Fruit fly (Drosophila melanogaster) whole organism, embryonic: ENCODE results near the gene Eig71Ei.

Experiments used
- ATbp ChIP-seq: fragments of 200-800 bp; sonication (Bioruptor generic); optimal IDR thresholded peaks from 2 replicates; lab custom pipeline; 2017; ENCODE audit warnings: missing biosample characterization, mild to moderate bottlenecking, missing genetic modification characterization, missing genetic modification reagents
- Awh ChIP-seq: fragments of 200-800 bp; sonication (Bioruptor generic); IDR thresholded peaks from 2 replicates; pipeline ENCODE4, ENCODE4 v1.3.6; 2022; ENCODE audit warnings: missing biosample characterization, missing genetic modification characterization
- Bdp1 ChIP-seq: fragments of 200-800 bp; sonication (Bioruptor generic); optimal IDR thresholded peaks from 3 replicates; lab custom pipeline; 2016; ENCODE audit warnings: missing biosample characterization, missing genetic modification characterization
- C15 ChIP-seq: fragments of 200-800 bp; sonication (Bioruptor generic); IDR thresholded peaks from 3 replicates; pipeline ENCODE4 v1.3.6; 2022; ENCODE audit warnings: missing biosample characterization, missing genetic modification characterization
- CG10654 ChIP-seq: fragments of 200-800 bp; sonication (Bioruptor generic); optimal IDR thresholded peaks from 2 replicates; lab custom pipeline; 2016; ENCODE audit warnings: missing biosample characterization, missing genetic modification characterization
- CG11093 ChIP-seq: fragments of 200-800 bp; sonication (Bioruptor generic); IDR thresholded peaks from 3 replicates; pipeline ENCODE4 v1.3.6; 2022; ENCODE audit warnings: missing biosample characterization, missing genetic modification characterization
- CG11695 ChIP-seq: fragments of 200-800 bp; sonication (Bioruptor generic); IDR thresholded peaks from 3 replicates; pipeline ENCODE4 v1.3.6; 2022; ENCODE audit warnings: missing biosample characterization, missing genetic modification characterization
- CG1233 ChIP-seq: fragments of 200-800 bp; sonication (Bioruptor generic); optimal IDR thresholded peaks from 4 replicates; lab custom pipeline; 2018; ENCODE audit warnings: missing biosample characterization, mild to moderate bottlenecking, missing genetic modification characterization
- CG16779 ChIP-seq: fragments of 200-800 bp; sonication (Bioruptor generic); IDR thresholded peaks from 2 replicates; pipeline ENCODE4 v1.3.6; 2022; ENCODE audit warnings: missing biosample characterization, missing genetic modification characterization
- CG16813 ChIP-seq: fragments of 200-800 bp; sonication (Bioruptor generic); IDR thresholded peaks from 3 replicates; pipeline ENCODE4 v1.3.6; 2022; ENCODE audit warnings: missing biosample characterization, missing genetic modification characterization; ENCODE audit not compliant: partially characterized antibody
- CG17186 ChIP-seq: fragments of 200-800 bp; sonication (Bioruptor generic); optimal IDR thresholded peaks from 3 replicates; lab custom pipeline; 2017; ENCODE audit warnings: missing biosample characterization, missing genetic modification reagents, missing genetic modification characterization
- CG17359 ChIP-seq: fragments of 200-800 bp; sonication (Bioruptor generic); optimal IDR thresholded peaks from 3 replicates; lab custom pipeline; 2018; ENCODE audit warnings: missing biosample characterization, mild to moderate bottlenecking, missing genetic modification characterization, moderate library complexity
- CG17361 ChIP-seq: fragments of 200-800 bp; sonication (Bioruptor generic); IDR thresholded peaks from 3 replicates; pipeline ENCODE4 v1.3.6; 2022; ENCODE audit warnings: missing biosample characterization, missing genetic modification characterization
- CG17568 ChIP-seq: fragments of 200-800 bp; sonication (Bioruptor generic); optimal IDR thresholded peaks from 2 replicates; lab custom pipeline; 2018; ENCODE audit warnings: missing biosample characterization, mild to moderate bottlenecking, missing genetic modification characterization, moderate library complexity
- CG1832 ChIP-seq: fragments of 200-800 bp; sonication (Bioruptor generic); optimal IDR thresholded peaks from 2 replicates; lab custom pipeline; 2017; ENCODE audit warnings: missing biosample characterization, mild to moderate bottlenecking, missing genetic modification characterization, inconsistent platforms
- CG18599 ChIP-seq: fragments of 200-800 bp; sonication (Bioruptor generic); optimal IDR thresholded peaks from 3 replicates; lab custom pipeline; 2017; ENCODE audit warnings: missing biosample characterization, missing genetic modification characterization, mild to moderate bottlenecking, moderate library complexity, missing genetic modification reagents
- CG2712 ChIP-seq: fragments of 200-800 bp; optimal IDR thresholded peaks from 3 replicates; lab custom pipeline; 2019; ENCODE audit warnings: missing biosample characterization, mild to moderate bottlenecking, missing genetic modification characterization, moderate library complexity
- CG2875 ChIP-seq: fragments of 200-800 bp; sonication (Bioruptor generic); optimal IDR thresholded peaks from 2 replicates; lab custom pipeline; 2017; ENCODE audit warnings: missing biosample characterization, mild to moderate bottlenecking, missing genetic modification characterization, missing genetic modification reagents
- CG4404 ChIP-seq: fragments of 200-800 bp; sonication (Bioruptor generic); IDR thresholded peaks from 2 replicates; pipeline ENCODE4 v1.3.6; 2022; ENCODE audit warnings: missing biosample characterization, missing genetic modification characterization
- CG4617 ChIP-seq: fragments of 200-800 bp; sonication (Bioruptor generic); optimal IDR thresholded peaks from 3 replicates; lab custom pipeline; 2016; ENCODE audit warnings: missing biosample characterization, missing genetic modification characterization, borderline replicate concordance
- CG4707 ChIP-seq: fragments of 200-800 bp; sonication (Bioruptor generic); optimal IDR thresholded peaks from 2 replicates; lab custom pipeline; 2018; ENCODE audit warnings: missing biosample characterization, mild to moderate bottlenecking, missing genetic modification characterization, moderate library complexity
- CG7745 ChIP-seq: fragments of 200-800 bp; sonication (Bioruptor generic); optimal IDR thresholded peaks from 2 replicates; lab custom pipeline; 2018; ENCODE audit warnings: missing biosample characterization, mild to moderate bottlenecking, missing genetic modification characterization, moderate library complexity
- CG8765 ChIP-seq: fragments of 200-800 bp; sonication (Bioruptor generic); IDR thresholded peaks from 2 replicates; pipeline ENCODE4 v1.3.6; 2022; ENCODE audit warnings: missing biosample characterization, missing genetic modification characterization
- CG9876 ChIP-seq: fragments of 200-800 bp; sonication (Bioruptor generic); optimal IDR thresholded peaks from 2 replicates; lab custom pipeline; 2016; ENCODE audit warnings: missing biosample characterization, missing genetic modification characterization
- Dbx ChIP-seq: fragments of 200-800 bp; sonication (Bioruptor generic); IDR thresholded peaks from 3 replicates; pipeline ENCODE4 v1.3.6; 2022; ENCODE audit warnings: missing biosample characterization, missing genetic modification characterization
- Fer1 ChIP-seq: fragments of 200-800 bp; sonication (Bioruptor generic); optimal IDR thresholded peaks from 2 replicates; lab custom pipeline; 2017; ENCODE audit warnings: missing biosample characterization, mild to moderate bottlenecking, missing genetic modification characterization
- Hey ChIP-seq: fragments of 200-800 bp; sonication (Bioruptor generic); optimal IDR thresholded peaks from 3 replicates; lab custom pipeline; 2018; ENCODE audit warnings: missing biosample characterization, mild to moderate bottlenecking, missing genetic modification characterization
- Med ChIP-seq: fragments of 200-800 bp; sonication (Bioruptor generic); peaks from one replicate; lab custom pipeline; 2016; ENCODE audit warnings: missing biosample characterization, missing genetic modification characterization, mild to moderate bottlenecking, inconsistent platforms, moderate library complexity
- NFAT ChIP-seq: fragments of 200-800 bp; sonication (Bioruptor generic); IDR thresholded peaks from 2 replicates; pipeline ENCODE4 v1.3.6; 2022; ENCODE audit warnings: missing biosample characterization, missing genetic modification characterization
- Oli ChIP-seq: fragments of 200-800 bp; sonication (Bioruptor generic); optimal IDR thresholded peaks from 2 replicates; lab custom pipeline; 2018; ENCODE audit warnings: missing biosample characterization, mild to moderate bottlenecking, missing genetic modification characterization, moderate library complexity
- Taf1 ChIP-seq: fragments of 200-800 bp; sonication (Bioruptor generic); IDR thresholded peaks from 2 replicates; pipeline ENCODE4 v1.3.6; 2022; ENCODE audit warnings: missing biosample characterization, missing genetic modification characterization
- Xrp1 ChIP-seq: fragments of 200-800 bp; sonication (Bioruptor generic); IDR thresholded peaks from 2 replicates; pipeline ENCODE4 v1.3.6; 2022; ENCODE audit warnings: missing biosample characterization, missing genetic modification characterization
- ab ChIP-seq: fragments of 200-800 bp; sonication (Bioruptor generic); optimal IDR thresholded peaks from 2 replicates; lab custom pipeline; 2016; ENCODE audit warnings: missing biosample characterization, missing genetic modification characterization
- ara ChIP-seq: fragments of 200-800 bp; sonication (Bioruptor generic); IDR thresholded peaks from 2 replicates; pipeline ENCODE4 v1.3.6; 2022; ENCODE audit warnings: missing biosample characterization, missing genetic modification characterization
- ato ChIP-seq: fragments of 200-800 bp; sonication (Bioruptor generic); IDR thresholded peaks from 2 replicates; pipeline ENCODE4 v1.3.6; 2022; ENCODE audit warnings: missing biosample characterization, missing genetic modification characterization; ENCODE audit not compliant: partially characterized antibody
- bbx ChIP-seq: fragments of 200-800 bp; sonication (Bioruptor generic); IDR thresholded peaks from 2 replicates; pipeline ENCODE4 v1.3.6; 2022; ENCODE audit warnings: missing biosample characterization, missing genetic modification characterization; ENCODE audit not compliant: partially characterized antibody
- chinmo ChIP-seq: fragments of 200-800 bp; sonication (Bioruptor generic); IDR thresholded peaks from 4 replicates; pipeline ENCODE4 v1.3.6; 2022; ENCODE audit warnings: missing biosample characterization, missing genetic modification characterization; ENCODE audit not compliant: partially characterized antibody
- chm ChIP-seq: fragments of 200-800 bp; sonication (Bioruptor generic); IDR thresholded peaks from 2 replicates; pipeline ENCODE4 v1.3.6; 2022; ENCODE audit warnings: missing biosample characterization, missing genetic modification characterization
- ci ChIP-seq: fragments of 200-800 bp; sonication (Bioruptor generic); IDR thresholded peaks from 3 replicates; pipeline ENCODE4 v1.3.6; 2022; ENCODE audit warnings: missing biosample characterization, missing genetic modification characterization
- fd102C ChIP-seq: fragments of 200-800 bp; sonication (Bioruptor generic); optimal IDR thresholded peaks from 2 replicates; lab custom pipeline; 2018; ENCODE audit warnings: missing biosample characterization, mild to moderate bottlenecking, missing genetic modification characterization, moderate library complexity
- ftz-f1 ChIP-seq: fragments of 200-800 bp; sonication (Bioruptor generic); optimal IDR thresholded peaks from 2 replicates; lab custom pipeline; 2016; ENCODE audit warnings: missing biosample characterization, missing genetic modification characterization
- grn ChIP-seq: fragments of 200-800 bp; sonication (Bioruptor generic); optimal IDR thresholded peaks from 3 replicates; lab custom pipeline; 2017; ENCODE audit warnings: missing biosample characterization, missing genetic modification characterization
- lab ChIP-seq: fragments of 200-800 bp; sonication (Bioruptor generic); optimal IDR thresholded peaks from 3 replicates; lab custom pipeline; 2017; ENCODE audit warnings: missing biosample characterization, missing genetic modification characterization, mild to moderate bottlenecking, moderate library complexity, missing genetic modification reagents
- nerfin-1 ChIP-seq: fragments of 200-800 bp; sonication (Bioruptor generic); optimal IDR thresholded peaks from 3 replicates; lab custom pipeline; 2019; ENCODE audit warnings: missing biosample characterization, mild to moderate bottlenecking, missing genetic modification characterization, moderate library complexity
- onecut ChIP-seq: fragments of 200-800 bp; sonication (Bioruptor generic); IDR thresholded peaks from 2 replicates; pipeline ENCODE4 v1.3.6; 2022; ENCODE audit warnings: missing biosample characterization, missing genetic modification characterization
- p53 ChIP-seq: fragments of 200-800 bp; sonication (Bioruptor generic); optimal IDR thresholded peaks from 2 replicates; lab custom pipeline; 2016; ENCODE audit warnings: missing biosample characterization, missing genetic modification characterization
- row ChIP-seq: fragments of 200-800 bp; sonication (Bioruptor generic); IDR thresholded peaks from 3 replicates; pipeline ENCODE4 v1.3.6; 2022; ENCODE audit warnings: missing biosample characterization, missing genetic modification characterization
- scrt ChIP-seq: fragments of 200-800 bp; sonication (Bioruptor generic); optimal IDR thresholded peaks from 2 replicates; lab custom pipeline; 2018; ENCODE audit warnings: missing biosample characterization, mild to moderate bottlenecking, missing genetic modification characterization, moderate library complexity
- shn ChIP-seq: fragments of 200-800 bp; sonication (Bioruptor generic); optimal IDR thresholded peaks from 3 replicates; lab custom pipeline; 2016; ENCODE audit warnings: missing biosample characterization, missing genetic modification characterization
- ssp ChIP-seq: fragments of 200-800 bp; sonication (Bioruptor generic); IDR thresholded peaks from 2 replicates; pipeline ENCODE4 v1.3.6; 2022; ENCODE audit warnings: missing biosample characterization, missing genetic modification characterization
- tap ChIP-seq: fragments of 200-800 bp; optimal IDR thresholded peaks from 3 replicates; lab custom pipeline; 2019; ENCODE audit warnings: missing biosample characterization, mild to moderate bottlenecking, missing genetic modification characterization, moderate library complexity
- zfh1 ChIP-seq: fragments of 200-800 bp; sonication (Bioruptor generic); IDR thresholded peaks from 3 replicates; pipeline ENCODE4 v1.3.6; 2022; ENCODE audit warnings: missing biosample characterization, missing genetic modification characterization

The Eig71Ei gene

DNA sequence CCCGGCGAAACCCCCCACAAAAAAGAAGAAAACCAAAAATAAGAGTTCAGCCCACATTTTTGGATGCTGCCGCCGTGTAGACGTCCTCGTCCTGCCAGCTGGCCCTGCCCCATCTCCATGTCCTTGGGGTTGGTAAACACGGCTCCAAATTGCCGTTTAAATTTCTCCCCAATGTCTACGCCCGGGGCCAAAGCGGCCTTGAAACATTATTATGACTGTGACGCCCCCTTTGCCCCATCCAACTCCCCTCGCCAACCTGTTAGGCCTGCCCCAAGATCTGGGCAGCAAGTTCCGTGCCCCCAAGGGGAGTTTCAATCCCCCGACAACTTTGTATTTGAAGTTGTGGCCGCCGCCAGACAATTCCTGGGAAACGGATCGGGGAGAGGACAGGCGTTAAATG is 42.6 kb upstream of the Eig71Ei start (continued):
- TF ChIP-seq Med (GFP tag; lab: Kevin White, UChicago) (peak; percentile 81), shn (GFP tag; lab: Kevin White, UChicago) (no peak), CG4617 (GFP tag; lab: Kevin White, UChicago) (no peak), lab (GFP tag; lab: Kevin White, UChicago) (peak; percentile 14), CG2712 (no peak), NFAT (GFP tag; lab: Robert Waterston, UW) (0 out of 2 replicates have a peak, but pooled peaks have one; percentile 23), Bdp1 (no peak), Hey (no peak), CG17359 (tag; lab: Kevin White, UChicago) (no peak), ara (GFP tag; lab: Robert Waterston, UW) (no peak), CG1832 (peak; percentile 18), zfh1 (GFP tag; lab: Robert Waterston, UW) (no peak), grn (GFP tag; lab: Kevin White, UChicago) (no peak), CG1233 (GFP tag; lab: Kevin White, UChicago) (no peak), CG17361 (GFP tag; lab: Robert Waterston, UW) (no peak), CG10654 (no peak), CG17186 (no peak), ci (no peak), CG17568 (GFP tag; lab: Kevin White, UChicago) (no peak), CG11093 (no peak), chm (no peak), CG7745 (tag; lab: Kevin White, UChicago) (no peak), tap (tag; lab: Kevin White, UChicago) (no peak), onecut (GFP tag; lab: Robert Waterston, UW) (no peak), ftz-f1 (GFP tag; lab: Kevin White, UChicago) (peak; percentile 11), scrt (peak; percentile 62), Oli (tag; lab: Kevin White, UChicago) (no peak), ATbp (no peak), CG16779 (GFP tag; lab: Robert Waterston, UW) (no peak), Awh (GFP tag; lab: Robert Waterston, UW) (no peak), CG11695 (GFP tag; lab: Robert Waterston, UW) (no peak), ato (GFP tag; lab: Robert Waterston, UW) (no peak), CG9876 (GFP tag; lab: Kevin White, UChicago) (no peak), C15 (GFP tag; lab: Robert Waterston, UW) (no peak), CG8765 (GFP tag; lab: Robert Waterston, UW) (no peak), chinmo (GFP tag; lab: Robert Waterston, UW) (no peak), CG4404 (GFP tag; lab: Robert Waterston, UW) (no peak), ssp (GFP tag; lab: Robert Waterston, UW) (no peak), Dbx (GFP tag; lab: Robert Waterston, UW) (no peak), nerfin-1 (tag; lab: Kevin White, UChicago) (no peak), CG16813 (GFP tag; lab: Robert Waterston, UW) (no peak), p53 (no peak), row (GFP tag; lab: Robert Waterston, UW) (no peak), CG18599 (peak; percentile 30), Xrp1 (no peak), Fer1 (no peak), CG2875 (GFP tag; lab: Kevin White, UChicago) (no peak), ab (GFP tag; lab: Kevin White, UChicago) (no peak), CG4707 (GFP tag; lab: Kevin White, UChicago) (no peak), fd102C (GFP tag; lab: Kevin White, UChicago) (no peak), Taf1 (GFP tag; lab: Robert Waterston, UW) (no peak), bbx (GFP tag; lab: Robert Waterston, UW) (no peak)
